Worm (Caenorhabditis elegans): ENCODE results near the gene sec-10.

ce11 chrIV:7816402-7817102, 34.3 kb upstream of the sec-10 start:
- no peak for TF ChIP-seq snpc-4 (tag; optimal IDR thresholded peaks at IDR 0.05)
- TF ChIP-seq mab-5 (tag; optimal IDR thresholded peaks at IDR 0.05): no peak
- no peak for TF ChIP-seq unc-39 (tag; optimal IDR thresholded peaks at IDR 0.05)
- no peak for TF ChIP-seq elt-1 (tag; optimal IDR thresholded peaks at IDR 0.05; ENCODE audit: borderline replicate concordance, insufficient read depth)
- no peak for TF ChIP-seq blmp-1 (tag; optimal IDR thresholded peaks at IDR 0.05)
- no peak for TF ChIP-seq drap-1 (GFP tag; optimal IDR thresholded peaks at IDR 0.05)

All from whole organism, mixed stage, embryonic.